Worm (Caenorhabditis elegans): ENCODE measurements around the gene inx-11.

- TF ChIP-seq nhr-2 (tag; optimal IDR thresholded peaks at IDR 0.05) (no peak), nhr-28 (tag; optimal IDR thresholded peaks at IDR 0.05) (no peak), nhr-237 (tag; optimal IDR thresholded peaks at IDR 0.05) (no peak), unc-62 (GFP tag; optimal IDR thresholded peaks at IDR 0.05) (no peak), lsy-2 (tag; optimal IDR thresholded peaks at IDR 0.05) (no peak), ztf-11 (tag; optimal IDR thresholded peaks at IDR 0.05) (no peak)
Measured at ce11 chrV:12484585-12484984, 2.4 kb upstream of the inx-11 start, which contains the start of gene srt-39.

All from whole organism, mixed stage, embryonic.